Fruit fly (Drosophila melanogaster) whole organism, embryonic: Measurements from ENCODE around the gene Nf-YC.

Experiments used
- Antp ChIP-seq: fragments of 200-800 bp; sonication (Bioruptor generic); optimal IDR thresholded peaks from 3 replicates; lab custom pipeline; 2016; ENCODE audit warnings: missing biosample characterization, missing genetic modification characterization
- BEAF-32 ChIP-seq: fragments of 200-800 bp; sonication (Bioruptor generic); optimal IDR thresholded peaks from 3 replicates; lab custom pipeline; 2017; ENCODE audit warnings: missing biosample characterization, missing genetic modification characterization, mild to moderate bottlenecking, moderate library complexity, missing genetic modification reagents
- CG10147 ChIP-seq: fragments of 200-800 bp; sonication (Bioruptor generic); optimal IDR thresholded peaks from 2 replicates; lab custom pipeline; 2019; ENCODE audit warnings: missing biosample characterization, mild to moderate bottlenecking, missing genetic modification characterization, moderate library complexity
- CG10267 ChIP-seq: fragments of 200-800 bp; sonication (Bioruptor generic); optimal IDR thresholded peaks from 2 replicates; lab custom pipeline; 2018; ENCODE audit warnings: missing biosample characterization, mild to moderate bottlenecking, missing genetic modification characterization, moderate library complexity
- CG10565 ChIP-seq: fragments of 200-800 bp; sonication (Bioruptor generic); optimal IDR thresholded peaks from 3 replicates; lab custom pipeline; 2016; ENCODE audit warnings: missing biosample characterization, mild to moderate bottlenecking, missing genetic modification characterization
- CG10979 ChIP-seq: fragments of 200-800 bp; sonication (Bioruptor generic); optimal IDR thresholded peaks from 2 replicates; lab custom pipeline; 2018; ENCODE audit warnings: missing biosample characterization, mild to moderate bottlenecking, missing genetic modification characterization, moderate library complexity
- CG11247 ChIP-seq: fragments of 200-800 bp; sonication (Bioruptor generic); IDR thresholded peaks from 2 replicates; pipeline ENCODE4 v1.3.6; 2022; ENCODE audit warnings: missing biosample characterization, missing genetic modification characterization
- CG17612 ChIP-seq: fragments of 200-800 bp; sonication (Bioruptor generic); IDR thresholded peaks from 2 replicates; pipeline ENCODE4 v1.3.6; 2022; ENCODE audit warnings: missing biosample characterization, missing genetic modification characterization
- CG18262 ChIP-seq: fragments of 200-800 bp; optimal IDR thresholded peaks from 3 replicates; lab custom pipeline; 2019; ENCODE audit warnings: missing biosample characterization, mild to moderate bottlenecking, missing genetic modification characterization, moderate library complexity
- CG32772 ChIP-seq: fragments of 200-800 bp; sonication (Bioruptor generic); IDR thresholded peaks from 2 replicates; pipeline ENCODE4 v1.3.6; 2022; ENCODE audit warnings: missing biosample characterization, missing genetic modification characterization
- CG33557 ChIP-seq: fragments of 200-800 bp; sonication (Bioruptor generic); optimal IDR thresholded peaks from 2 replicates; lab custom pipeline; 2019; ENCODE audit warnings: missing biosample characterization, mild to moderate bottlenecking, missing genetic modification characterization, moderate library complexity
- CG34422 ChIP-seq: fragments of 200-800 bp; sonication (Bioruptor generic); IDR thresholded peaks from 3 replicates; pipeline ENCODE4 v1.3.6; 2022; ENCODE audit warnings: missing biosample characterization, missing genetic modification characterization
- CG43689 ChIP-seq: fragments of 200-800 bp; sonication (Bioruptor generic); IDR thresholded peaks from 2 replicates; pipeline ENCODE4 v1.3.6; 2022; ENCODE audit warnings: missing biosample characterization, missing genetic modification characterization
- CG4730 ChIP-seq: fragments of 200-800 bp; sonication (Bioruptor generic); IDR thresholded peaks from 2 replicates; pipeline ENCODE4 v1.3.6; 2022; ENCODE audit warnings: missing biosample characterization, missing genetic modification characterization
- CG6175 ChIP-seq: fragments of 200-800 bp; sonication (Bioruptor generic); IDR thresholded peaks from 3 replicates; pipeline ENCODE4 v1.3.6; 2022; ENCODE audit warnings: missing biosample characterization, missing genetic modification characterization
- CG7987 ChIP-seq: fragments of 200-800 bp; sonication (Bioruptor generic); optimal IDR thresholded peaks from 2 replicates; lab custom pipeline; 2018; ENCODE audit warnings: missing biosample characterization, mild to moderate bottlenecking, missing genetic modification characterization, moderate library complexity
- Chrac-16 ChIP-seq: fragments of 200-800 bp; sonication (Bioruptor generic); optimal IDR thresholded peaks from 3 replicates; lab custom pipeline; 2016; ENCODE audit warnings: missing biosample characterization, missing genetic modification characterization
- Drgx ChIP-seq: fragments of 200-800 bp; sonication (Bioruptor generic); IDR thresholded peaks from 2 replicates; pipeline ENCODE4 v1.3.6; 2022; ENCODE audit warnings: missing biosample characterization, missing genetic modification characterization
- HLH54F ChIP-seq: fragments of 200-800 bp; sonication (Bioruptor generic); optimal IDR thresholded peaks from 3 replicates; lab custom pipeline; 2016; ENCODE audit warnings: missing biosample characterization, missing genetic modification characterization
- Hr51 ChIP-seq, 2 experiments: fragments of 200-800 bp; sonication (Bioruptor generic); optimal IDR thresholded peaks; 2 replicates in 1 of 2; 3 replicates in 1 of 2; lab custom pipeline; 2016 to 2018; ENCODE audit warnings: missing biosample characterization in 2 of 2, missing genetic modification characterization in 2 of 2, mild to moderate bottlenecking in 1 of 2, moderate library complexity in 1 of 2
- Jarid2 ChIP-seq: fragments of 200-800 bp; sonication (Bioruptor generic); optimal IDR thresholded peaks from 3 replicates; lab custom pipeline; 2017; ENCODE audit warnings: mild to moderate bottlenecking, missing biosample characterization, missing genetic modification reagents, missing genetic modification characterization
- Lhr ChIP-seq: fragments of 200-800 bp; sonication (Bioruptor generic); optimal IDR thresholded peaks from 3 replicates; lab custom pipeline; 2017; ENCODE audit warnings: mild to moderate bottlenecking, missing biosample characterization, missing genetic modification reagents, missing genetic modification characterization
- NFAT ChIP-seq: fragments of 200-800 bp; sonication (Bioruptor generic); IDR thresholded peaks from 2 replicates; pipeline ENCODE4 v1.3.6; 2022; ENCODE audit warnings: missing biosample characterization, missing genetic modification characterization
- Neu2 ChIP-seq: fragments of 200-800 bp; sonication (Bioruptor generic); optimal IDR thresholded peaks from 3 replicates; lab custom pipeline; 2016; ENCODE audit warnings: missing biosample characterization, missing genetic modification characterization, borderline replicate concordance
- Nf-YA ChIP-seq: fragments of 200-800 bp; sonication (Bioruptor generic); IDR thresholded peaks from 2 replicates; pipeline ENCODE4 v1.3.6; 2022; ENCODE audit warnings: missing biosample characterization, missing genetic modification characterization
- Ravus ChIP-seq: fragments of 200-800 bp; sonication (Bioruptor generic); IDR thresholded peaks from 2 replicates; pipeline ENCODE4 v1.3.6; 2022; ENCODE audit warnings: missing biosample characterization, missing genetic modification characterization
- Sry-δ ChIP-seq: fragments of 200-800 bp; sonication (Bioruptor generic); optimal IDR thresholded peaks from 2 replicates; lab custom pipeline; 2016; ENCODE audit warnings: missing biosample characterization, missing genetic modification characterization
- Stat92E ChIP-seq, 3 experiments: fragments of >200 bp in 2 of 3; fragments of 200-800 bp in 1 of 3; sonication (Bioruptor generic) in 1 of 3; optimal IDR thresholded peaks; 2 replicates each; lab custom pipeline; 2017 to 2019; ENCODE audit warnings: missing biosample characterization in 3 of 3, missing genetic modification characterization in 3 of 3, mild to moderate bottlenecking in 1 of 3, moderate library complexity in 1 of 3
- ab ChIP-seq: fragments of 200-800 bp; sonication (Bioruptor generic); optimal IDR thresholded peaks from 2 replicates; lab custom pipeline; 2016; ENCODE audit warnings: missing biosample characterization, missing genetic modification characterization
- al ChIP-seq: fragments of 200-800 bp; sonication (Bioruptor generic); IDR thresholded peaks from 2 replicates; pipeline ENCODE4 v1.3.6; 2022; ENCODE audit warnings: missing biosample characterization, missing genetic modification characterization
- bab2 ChIP-seq: fragments of 200-800 bp; sonication (Bioruptor generic); optimal IDR thresholded peaks from 2 replicates; lab custom pipeline; 2016; ENCODE audit warnings: missing biosample characterization, missing genetic modification characterization
- dmrt99B ChIP-seq: fragments of 200-800 bp; sonication (Bioruptor generic); optimal IDR thresholded peaks from 2 replicates; lab custom pipeline; 2018; ENCODE audit warnings: missing biosample characterization, mild to moderate bottlenecking, missing genetic modification characterization, moderate library complexity
- eyg ChIP-seq: fragments of 200-800 bp; sonication (Bioruptor generic); optimal IDR thresholded peaks from 3 replicates; lab custom pipeline; 2016; ENCODE audit warnings: missing biosample characterization, missing genetic modification characterization
- fd3F ChIP-seq: fragments of 200-800 bp; sonication (Bioruptor generic); optimal IDR thresholded peaks from 2 replicates; lab custom pipeline; 2018; ENCODE audit warnings: missing biosample characterization, mild to moderate bottlenecking, missing genetic modification characterization, moderate library complexity
- grn ChIP-seq: fragments of 200-800 bp; sonication (Bioruptor generic); optimal IDR thresholded peaks from 3 replicates; lab custom pipeline; 2017; ENCODE audit warnings: missing biosample characterization, missing genetic modification characterization
- hb ChIP-seq: fragments of 200-800 bp; sonication (Bioruptor generic); IDR thresholded peaks from 3 replicates; pipeline ENCODE4 v1.3.6; 2022; ENCODE audit warnings: missing biosample characterization, missing genetic modification characterization; ENCODE audit not compliant: partially characterized antibody
- hkb ChIP-seq, 2 experiments: fragments of 200-800 bp in 1 of 2; fragments of >200 bp in 1 of 2; sonication (Bioruptor generic) in 1 of 2; IDR thresholded peaks in 1 of 2; optimal IDR thresholded peaks in 1 of 2; 2 replicates each; pipeline versions ENCODE4 v1.3.6 to Lab custom; 2017 to 2022; ENCODE audit warnings: missing biosample characterization in 1 of 2, missing genetic modification characterization in 1 of 2
- jumu ChIP-seq: fragments of 200-800 bp; sonication (Bioruptor generic); optimal IDR thresholded peaks from 3 replicates; lab custom pipeline; 2016; ENCODE audit warnings: missing biosample characterization, missing genetic modification characterization
- nom ChIP-seq: fragments of 200-800 bp; sonication (Bioruptor generic); optimal IDR thresholded peaks from 2 replicates; lab custom pipeline; 2017; ENCODE audit warnings: missing biosample characterization, missing genetic modification characterization, mild to moderate bottlenecking, moderate library complexity, missing genetic modification reagents
- onecut ChIP-seq: fragments of 200-800 bp; sonication (Bioruptor generic); IDR thresholded peaks from 2 replicates; pipeline ENCODE4 v1.3.6; 2022; ENCODE audit warnings: missing biosample characterization, missing genetic modification characterization
- phol ChIP-seq: fragments of 200-800 bp; sonication (Bioruptor generic); optimal IDR thresholded peaks from 3 replicates; lab custom pipeline; 2018; ENCODE audit warnings: missing biosample characterization, mild to moderate bottlenecking, missing genetic modification characterization, moderate library complexity
- schlank ChIP-seq: fragments of 200-800 bp; sonication (Bioruptor generic); optimal IDR thresholded peaks from 2 replicates; lab custom pipeline; 2018; ENCODE audit warnings: missing biosample characterization, mild to moderate bottlenecking, missing genetic modification characterization
- sima ChIP-seq: fragments of 200-800 bp; sonication (Bioruptor generic); optimal IDR thresholded peaks from 2 replicates; lab custom pipeline; 2016; ENCODE audit warnings: missing biosample characterization, missing genetic modification characterization
- sob ChIP-seq: fragments of 200-800 bp; sonication (Bioruptor generic); IDR thresholded peaks from 2 replicates; pipeline ENCODE4 v1.3.6; 2022; ENCODE audit warnings: missing biosample characterization, missing genetic modification characterization
- tio ChIP-seq: fragments of 200-800 bp; sonication (Bioruptor generic); optimal IDR thresholded peaks from 2 replicates; lab custom pipeline; 2017; ENCODE audit warnings: missing biosample characterization, missing genetic modification characterization, inconsistent platforms
- twi ChIP-seq: fragments of 200-800 bp; optimal IDR thresholded peaks from 2 replicates; lab custom pipeline; 2019; ENCODE audit warnings: missing biosample characterization, mild to moderate bottlenecking, missing genetic modification characterization, moderate library complexity
- unpg ChIP-seq: fragments of 200-800 bp; sonication (Bioruptor generic); optimal IDR thresholded peaks from 3 replicates; lab custom pipeline; 2018; ENCODE audit warnings: missing biosample characterization, mild to moderate bottlenecking, missing genetic modification characterization, moderate library complexity
- wek ChIP-seq: fragments of 200-800 bp; sonication (Bioruptor generic); optimal IDR thresholded peaks from 3 replicates; lab custom pipeline; 2018; ENCODE audit warnings: missing biosample characterization, mild to moderate bottlenecking, missing genetic modification characterization, moderate library complexity

Nf-YC gene

DNA sequence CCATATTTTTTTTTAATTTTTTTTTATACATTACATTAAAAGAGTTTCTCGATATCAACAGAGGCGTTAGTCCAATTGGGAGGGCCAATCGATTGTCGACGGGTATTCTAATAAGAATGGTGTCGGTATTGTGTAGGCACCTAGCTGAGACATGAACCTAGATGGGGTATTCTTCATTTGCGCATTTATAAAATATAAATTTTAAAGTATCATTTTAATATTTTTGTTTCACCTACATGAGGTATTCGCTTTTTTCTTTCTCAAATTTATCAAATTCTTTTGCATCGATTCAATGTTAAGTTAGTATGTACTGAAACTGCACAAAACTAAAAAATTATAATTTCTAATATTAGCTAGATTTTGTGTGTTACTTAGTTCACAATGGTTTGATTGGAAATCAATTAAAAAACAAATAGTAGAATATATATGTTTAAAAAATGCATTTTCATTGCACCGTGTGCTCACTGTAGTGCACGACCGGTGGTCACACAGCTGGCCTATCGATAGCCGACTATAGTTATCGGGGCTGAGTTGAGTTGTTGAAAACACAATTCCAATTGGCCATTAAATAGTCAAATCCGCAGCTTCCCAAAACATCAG, 23.2 kb upstream of the Nf-YC start, which contains the start of the genes CG14435 and Tmf (continued):
- TF ChIP-seq CG10147 (GFP tag; lab: Kevin White, UChicago), result peak; percentile 77
- peak; percentile 66; the same call in 1 of the 2 replicates for TF ChIP-seq CG43689 (GFP tag; lab: Robert Waterston, UW)
- TF ChIP-seq fd3F, result peak; percentile 83
- TF ChIP-seq nom (GFP tag; lab: Kevin White, UChicago), result no peak
- TF ChIP-seq CG7987 (GFP tag; lab: Kevin White, UChicago), result peak; percentile 2
- TF ChIP-seq CG6175 (GFP tag; lab: Robert Waterston, UW), result peak; percentile 80
- TF ChIP-seq CG17612, result peak; percentile 65; the same call in 1 of the 2 replicates
- peak; percentile 28 for TF ChIP-seq Antp (GFP tag; lab: Kevin White, UChicago)
- TF ChIP-seq eyg (GFP tag; lab: Kevin White, UChicago), result no peak
- TF ChIP-seq unpg (GFP tag; lab: Kevin White, UChicago), result peak; percentile 84
- TF ChIP-seq BEAF-32 (GFP tag; lab: Kevin White, UChicago), result peak; percentile 72
- TF ChIP-seq CG18262 (tag; lab: Kevin White, UChicago), result peak; percentile 88
- peak; percentile 76 for TF ChIP-seq CG10979 (tag; lab: Kevin White, UChicago)
- no peak for TF ChIP-seq Neu2
- peak; percentile 16 for TF ChIP-seq schlank
- TF ChIP-seq jumu, result peak; percentile 44
- peak; percentile 68 for TF ChIP-seq onecut (GFP tag; lab: Robert Waterston, UW)
- peak; percentile 69 for TF ChIP-seq bab2 (GFP tag; lab: Kevin White, UChicago)
- peak; percentile 88 for TF ChIP-seq sob (GFP tag; lab: Robert Waterston, UW)
- no peak for TF ChIP-seq sima (GFP tag; lab: Kevin White, UChicago)
- no peak for TF ChIP-seq grn (GFP tag; lab: Kevin White, UChicago)
- peak; percentile 84 for TF ChIP-seq al (GFP tag; lab: Robert Waterston, UW)
- peak; percentile 78 for TF ChIP-seq CG33557 (GFP tag; lab: Kevin White, UChicago)
- no peak for TF ChIP-seq Stat92E (GFP tag; optimal IDR thresholded peaks at IDR 0.05; lab: Kevin White, UChicago)
- peak; percentile 75 for TF ChIP-seq twi
- TF ChIP-seq phol (tag; lab: Kevin White, UChicago), result peak; percentile 87
- TF ChIP-seq Jarid2, result peak; percentile 49
- peak; percentile 52 for TF ChIP-seq tio
- peak; percentile 74 for TF ChIP-seq CG4730 (GFP tag; lab: Robert Waterston, UW)
- peak; percentile 59 for TF ChIP-seq HLH54F
- TF ChIP-seq Hr51 (GFP tag; optimal IDR thresholded peaks at IDR 0.05; lab: Kevin White, UChicago), result peak; percentile 60 to 82
- peak; percentile 90 for TF ChIP-seq NFAT
- TF ChIP-seq CG10565 (GFP tag; lab: Kevin White, UChicago), result no peak
- TF ChIP-seq Lhr (GFP tag; lab: Kevin White, UChicago), result peak; percentile 35
- 0 out of 3 replicates have a peak, but pooled peaks have one; percentile 48 for TF ChIP-seq hb (GFP tag; lab: Robert Waterston, UW)
- peak; percentile 61 for TF ChIP-seq Nf-YA (GFP tag; lab: Robert Waterston, UW)
- TF ChIP-seq wek (GFP tag; lab: Kevin White, UChicago), result peak; percentile 92
- TF ChIP-seq CG32772 (GFP tag; lab: Robert Waterston, UW), result peak; percentile 84
- TF ChIP-seq ab (GFP tag; lab: Kevin White, UChicago), result no peak
- peak; percentile 75 for TF ChIP-seq CG10267 (tag; lab: Kevin White, UChicago)
- peak; percentile 83 for TF ChIP-seq Chrac-16 (GFP tag; lab: Kevin White, UChicago)
- peak; percentile 45 for TF ChIP-seq Ravus (GFP tag; lab: Robert Waterston, UW)
- peak; percentile 36 for TF ChIP-seq Sry-δ
- peak; percentile 49 for TF ChIP-seq Drgx
- no peak for TF ChIP-seq hkb (optimal IDR thresholded peaks at IDR 0.05; lab: Kevin White, UChicago)
- TF ChIP-seq hkb (GFP tag; IDR thresholded peaks at IDR 0.05; lab: Robert Waterston, UW), result peak; percentile 82
- peak; percentile 85 for TF ChIP-seq CG11247
- TF ChIP-seq CG34422 (GFP tag; lab: Robert Waterston, UW), result peak; percentile 92
- TF ChIP-seq dmrt99B (tag; lab: Kevin White, UChicago), result peak; percentile 80
